Worm (Caenorhabditis elegans): ENCODE measurements around the gene dhc-3.

DNA sequence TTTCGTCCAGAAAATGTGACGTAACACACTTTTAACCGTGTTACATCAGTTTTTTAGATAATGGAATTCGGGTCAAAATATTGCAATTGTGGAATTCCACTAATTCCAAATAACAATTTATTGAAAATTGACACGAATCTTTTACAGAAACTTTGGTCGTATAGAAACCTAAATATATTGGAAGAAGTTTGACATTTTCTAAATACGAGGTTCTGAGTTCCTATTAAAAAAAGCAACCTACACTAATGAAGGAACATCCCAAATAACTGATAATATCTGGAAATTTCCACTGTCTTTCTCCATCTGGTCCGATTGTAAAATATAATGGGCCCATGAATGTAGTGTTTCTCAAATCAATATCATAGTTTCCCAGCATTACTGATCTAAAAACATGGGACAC, 17.5 kb upstream of the dhc-3 start:
- TF ChIP-seq ama-1 (optimal IDR thresholded peaks at IDR 0.05) = no peak
- no peak for TF ChIP-seq F13C5.2 (tag; optimal IDR thresholded peaks at IDR 0.05)
- no peak for TF ChIP-seq sea-1 (GFP tag; conservative IDR thresholded peaks at IDR 0.05)
- TF ChIP-seq tra-4 (tag; optimal IDR thresholded peaks at IDR 0.05) = no peak
- no peak for TF ChIP-seq tbx-37 (GFP tag; conservative IDR thresholded peaks at IDR 0.05)
- TF ChIP-seq pes-1 (GFP tag; IDR thresholded peaks at IDR 0.05) = no peak
- TF ChIP-seq scrt-1 (GFP tag; IDR thresholded peaks at IDR 0.05) = no peak
- TF ChIP-seq ceh-13 (GFP tag; optimal IDR thresholded peaks at IDR 0.05) = no peak
- no peak for TF ChIP-seq hmg-4 (GFP tag; optimal IDR thresholded peaks at IDR 0.05)
- no peak for TF ChIP-seq flt-1 (GFP tag; IDR thresholded peaks at IDR 0.05)
- TF ChIP-seq B0310.2 (tag; optimal IDR thresholded peaks at IDR 0.05) = no peak
- TF ChIP-seq ets-7 (tag; optimal IDR thresholded peaks at IDR 0.05) = no peak
- TF ChIP-seq ceh-36 (tag; optimal IDR thresholded peaks at IDR 0.05) = no peak
- TF ChIP-seq aly-1 (tag; optimal IDR thresholded peaks at IDR 0.05) = no peak

All from whole organism, early embryonic.